Worm (Caenorhabditis elegans) whole organism, young adult: ENCODE measurements around the gene cex-2.
A peak's percentile ranks its signal among the peaks of the same experiment; 100 is the strongest.

Source experiments
- C17E4.6 ChIP-seq: fragments of 200-800 bp; sonication (Bioruptor generic); IDR thresholded peaks from 2 replicates; pipeline ENCODE4 v1.3.6; 2022; ENCODE audit warnings: missing genetic modification reagents, missing genetic modification characterization, missing compliant biosample characterization
- F22D6.2 ChIP-seq: sonication (generic microtip); optimal IDR thresholded peaks from 2 replicates; lab custom pipeline; 2016; ENCODE audit warnings: mild to moderate bottlenecking, missing genetic modification characterization, missing compliant biosample characterization
- F39B2.1 ChIP-seq: fragments of 200-800 bp; sonication (Bioruptor generic); IDR thresholded peaks from 2 replicates; pipeline ENCODE4 v1.3.6; 2022; ENCODE audit warnings: missing genetic modification reagents, missing genetic modification characterization, missing compliant biosample characterization
- F52B5.7 ChIP-seq: sonication (generic microtip); optimal IDR thresholded peaks from 2 replicates; lab custom pipeline; 2016; ENCODE audit warnings: mild to moderate bottlenecking, missing genetic modification characterization, missing compliant biosample characterization
- F57C9.4 ChIP-seq: sonication (generic microtip); optimal IDR thresholded peaks from 2 replicates; lab custom pipeline; 2017; ENCODE audit warnings: mild to moderate bottlenecking, missing genetic modification characterization, missing compliant biosample characterization
- Y53G8AR.9 ChIP-seq: fragments of 200-800 bp; sonication (Bioruptor generic); conservative IDR thresholded peaks from 2 replicates; pipeline ENCODE4 v1.3.6; 2022; ENCODE audit warnings: missing genetic modification reagents, missing genetic modification characterization, missing compliant biosample characterization
- Y56A3A.18 ChIP-seq: fragments of 200-800 bp; sonication (Bioruptor generic); IDR thresholded peaks from 2 replicates; pipeline ENCODE4 v1.3.6; 2022; ENCODE audit warnings: missing genetic modification reagents, missing genetic modification characterization, missing compliant biosample characterization
- attf-5 ChIP-seq: fragments of 200-800 bp; sonication (Bioruptor generic); optimal IDR thresholded peaks from 2 replicates; lab custom pipeline; 2018; ENCODE audit warnings: mild to moderate bottlenecking, missing genetic modification characterization, missing compliant biosample characterization
- bed-1 ChIP-seq: fragments of 200-800 bp; sonication (Bioruptor generic); IDR thresholded peaks from 2 replicates; pipeline ENCODE4 v1.3.6; 2022; ENCODE audit warnings: missing genetic modification reagents, missing genetic modification characterization, missing compliant biosample characterization
- ceh-40 ChIP-seq: fragments of 200-800 bp; sonication (Bioruptor generic); IDR thresholded peaks from 2 replicates; pipeline ENCODE4 v1.3.6; 2022; ENCODE audit warnings: missing genetic modification characterization, missing compliant biosample characterization
- ceh-91 ChIP-seq: fragments of 200-800 bp; sonication (Bioruptor generic); IDR thresholded peaks from 2 replicates; pipeline ENCODE4 v1.3.6; 2022; ENCODE audit warnings: missing genetic modification reagents, missing genetic modification characterization, missing compliant biosample characterization
- hmg-1.2 ChIP-seq: fragments of 200-800 bp; sonication (Bioruptor generic); IDR thresholded peaks from 2 replicates; pipeline ENCODE4 v1.3.6; 2022; ENCODE audit warnings: missing genetic modification reagents, missing genetic modification characterization, missing compliant biosample characterization
- hmg-20 ChIP-seq: fragments of 200-800 bp; sonication (Bioruptor generic); IDR thresholded peaks from 2 replicates; pipeline ENCODE4 v1.3.6; 2022; ENCODE audit warnings: missing genetic modification reagents, missing genetic modification characterization, missing compliant biosample characterization
- hsf-1 ChIP-seq: fragments of 200-800 bp; sonication (Bioruptor generic); IDR thresholded peaks from 2 replicates; pipeline ENCODE4 v1.3.6; 2022; ENCODE audit warnings: missing genetic modification reagents, missing genetic modification characterization, missing compliant biosample characterization
- let-607 ChIP-seq, 2 experiments: fragments of 200-800 bp in 1 of 2; sonication (Bioruptor generic) in 1 of 2; sonication (generic microtip) in 1 of 2; optimal IDR thresholded peaks; 2 replicates each; lab custom pipeline; 2016 to 2018; ENCODE audit warnings: mild to moderate bottlenecking in 2 of 2, missing compliant biosample characterization in 2 of 2, missing genetic modification characterization in 2 of 2, moderate library complexity in 2 of 2, missing genotype in 1 of 2
- lin-35 ChIP-seq, 3 experiments: fragments of 150-350 bp in 2 of 3; sonication (generic microtip) in 1 of 3; optimal IDR thresholded peaks; 2 replicates each; lab custom pipeline; 2014 to 2018; ENCODE audit warnings: missing biosample characterization in 3 of 3, missing genetic modification characterization in 3 of 3, missing genetic modification reagents in 3 of 3
- madf-3 ChIP-seq: fragments of 200-800 bp; sonication (Bioruptor generic); IDR thresholded peaks from 2 replicates; pipeline ENCODE4 v1.3.6; 2022; ENCODE audit warnings: missing genetic modification reagents, missing genetic modification characterization, missing compliant biosample characterization
- madf-8 ChIP-seq: fragments of 200-800 bp; sonication (Bioruptor generic); conservative IDR thresholded peaks from 2 replicates; pipeline ENCODE4 v1.3.6; 2022; ENCODE audit warnings: missing genetic modification reagents, missing genetic modification characterization, missing compliant biosample characterization
- nfya-2 ChIP-seq: fragments of 200-800 bp; sonication (Bioruptor generic); IDR thresholded peaks from 2 replicates; pipeline ENCODE4 v1.3.6; 2022; ENCODE audit warnings: missing genetic modification reagents, missing genetic modification characterization, missing compliant biosample characterization
- nhr-120 ChIP-seq: fragments of 200-800 bp; sonication (Bioruptor generic); IDR thresholded peaks from 2 replicates; pipeline ENCODE4 v1.3.6; 2022; ENCODE audit warnings: missing genetic modification characterization, missing compliant biosample characterization
- nhr-80 ChIP-seq: sonication (generic microtip); optimal IDR thresholded peaks from 2 replicates; lab custom pipeline; 2016; ENCODE audit warnings: missing genetic modification characterization, missing compliant biosample characterization
- pha-4 ChIP-seq: fragments of 150-350 bp; sonication (generic microtip); optimal IDR thresholded peaks from 2 replicates; lab custom pipeline; 2014; ENCODE audit warnings: missing biosample characterization, missing genetic modification reagents, missing genetic modification characterization
- rcor-1 ChIP-seq: fragments of 200-800 bp; sonication (Bioruptor generic); IDR thresholded peaks from 2 replicates; pipeline ENCODE4 v1.3.6; 2022; ENCODE audit warnings: missing genetic modification reagents, missing genetic modification characterization, missing compliant biosample characterization
- sdz-38 ChIP-seq: sonication (generic microtip); optimal IDR thresholded peaks from 2 replicates; lab custom pipeline; 2016; ENCODE audit warnings: missing genotype, missing genetic modification characterization, missing compliant biosample characterization
- snpc-1.3 ChIP-seq: sonication (generic microtip); optimal IDR thresholded peaks from 2 replicates; lab custom pipeline; 2017; ENCODE audit warnings: missing genetic modification characterization, mild to moderate bottlenecking, missing compliant biosample characterization, antibody characterized with exemption, moderate library complexity, missing genotype, missing genetic modification reagents; ENCODE audit not compliant: insufficient read depth
- snpc-3.4 ChIP-seq: sonication (generic microtip); optimal IDR thresholded peaks from 2 replicates; lab custom pipeline; 2017; ENCODE audit warnings: missing genetic modification characterization, mild to moderate bottlenecking, missing compliant biosample characterization, antibody characterized with exemption, moderate library complexity, missing genotype, missing genetic modification reagents
- snpc-4 ChIP-seq, 5 experiments: fragments of 150-350 bp in 1 of 5; sonication (generic microtip) in 4 of 5; optimal IDR thresholded peaks; 2 replicates each; lab custom pipeline; 2014 to 2018; ENCODE audit warnings: missing genetic modification characterization in 5 of 5, missing biosample characterization in 3 of 5, antibody characterized with exemption in 2 of 5, mild to moderate bottlenecking in 2 of 5, missing compliant biosample characterization in 2 of 5, missing genotype in 2 of 5, moderate library complexity in 2 of 5, missing genetic modification reagents in 1 of 5
- sptf-2 ChIP-seq: fragments of 200-800 bp; sonication (Bioruptor generic); optimal IDR thresholded peaks from 2 replicates; lab custom pipeline; 2018; ENCODE audit warnings: mild to moderate bottlenecking, missing genetic modification characterization, missing compliant biosample characterization
- tbp1 ChIP-seq: fragments of 200-800 bp; sonication (Bioruptor generic); optimal IDR thresholded peaks from 2 replicates; lab custom pipeline; 2018; ENCODE audit warnings: mild to moderate bottlenecking, missing genetic modification characterization, missing compliant biosample characterization
- xnd-1 ChIP-seq: sonication (generic microtip); optimal IDR thresholded peaks from 2 replicates; lab custom pipeline; 2016; ENCODE audit warnings: missing genotype, missing genetic modification reagents, missing genetic modification characterization, missing compliant biosample characterization
- ztf-18 ChIP-seq: sonication (generic microtip); optimal IDR thresholded peaks from 2 replicates; lab custom pipeline; 2016; ENCODE audit warnings: missing genotype, mild to moderate bottlenecking, missing genetic modification characterization, missing compliant biosample characterization
- ztf-6 ChIP-seq: fragments of 200-800 bp; sonication (Bioruptor generic); IDR thresholded peaks from 2 replicates; pipeline ENCODE4 v1.3.6; 2022; ENCODE audit warnings: missing genetic modification reagents, missing genetic modification characterization, missing compliant biosample characterization

Gene cex-2

ce11 chrII:7801899-7802298 is 33.3 kb downstream of the cex-2 start:
- TF ChIP-seq pha-4 (tag; lab: Kevin White, UChicago), result no peak
- TF ChIP-seq ztf-18, result no peak
- no peak for TF ChIP-seq F22D6.2
- no peak for TF ChIP-seq sdz-38
- no peak for TF ChIP-seq madf-8 (GFP tag; lab: Robert Waterston, UW)
- TF ChIP-seq madf-3 (GFP tag; lab: Robert Waterston, UW), result no peak
- no peak for TF ChIP-seq nfya-2 (GFP tag; lab: Robert Waterston, UW)
- no peak for TF ChIP-seq F52B5.7 (tag; lab: Kevin White, UChicago)
- TF ChIP-seq bed-1 (GFP tag; lab: Robert Waterston, UW), result no peak
- TF ChIP-seq, all 124 proteins: peak for 0

DNA sequence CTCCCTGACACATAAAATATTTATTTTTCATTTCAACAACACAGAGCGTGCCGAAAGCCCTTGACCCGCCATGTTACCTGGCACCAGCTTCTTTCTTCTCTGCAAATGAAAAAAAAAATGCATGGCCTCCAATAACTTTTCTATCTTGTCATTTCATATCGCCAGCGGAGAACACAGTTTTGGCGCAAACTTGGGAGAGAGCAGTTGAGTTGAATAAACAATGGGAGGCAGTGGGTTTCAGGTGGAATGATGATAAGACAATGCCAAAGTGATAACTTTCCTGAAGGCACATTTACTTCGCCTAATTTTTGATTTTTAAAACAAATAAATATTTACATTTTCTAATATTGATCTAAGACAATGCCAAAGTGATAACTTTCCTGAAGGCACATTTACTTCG is 34.0 kb downstream of the cex-2 start:
- peak; percentile 57 for TF ChIP-seq nhr-80 (tag; lab: Kevin White, UChicago)
- TF ChIP-seq bed-1 (GFP tag; lab: Robert Waterston, UW), result no peak
- no peak for TF ChIP-seq let-607 (tag; optimal IDR thresholded peaks at IDR 0.05; lab: Kevin White, UChicago)
- TF ChIP-seq snpc-3.4 (tag; lab: Kevin White, UChicago), result no peak
- TF ChIP-seq, all 124 proteins: peak for 1

ce11 chrII:7795299-7795698 is 39.9 kb downstream of the cex-2 start:
- TF ChIP-seq F39B2.1 (GFP tag; lab: Robert Waterston, UW), result no peak
- TF ChIP-seq nhr-120 (GFP tag; lab: Robert Waterston, UW), result no peak
- TF ChIP-seq ztf-6 (GFP tag; lab: Robert Waterston, UW), result no peak
- TF ChIP-seq ztf-18, result no peak
- TF ChIP-seq C17E4.6 (GFP tag; lab: Robert Waterston, UW), result no peak
- no peak for TF ChIP-seq ceh-40 (GFP tag; lab: Robert Waterston, UW)

- no peak for TF ChIP-seq snpc-4 (GFP tag; optimal IDR thresholded peaks at IDR 0.05; lab: Kevin White, UChicago)
- TF ChIP-seq snpc-4 (tag; optimal IDR thresholded peaks at IDR 0.05; lab: Kevin White, UChicago), result no peak
- TF ChIP-seq tbp1 (GFP tag; lab: Kevin White, UChicago), result no peak
- TF ChIP-seq F57C9.4 (tag; lab: Kevin White, UChicago), result no peak
- TF ChIP-seq attf-5 (GFP tag; lab: Kevin White, UChicago), result no peak
- TF ChIP-seq lin-35 (GFP tag; optimal IDR thresholded peaks at IDR 0.05; lab: Kevin White, UChicago), result no peak
- no peak for TF ChIP-seq sptf-2 (GFP tag; lab: Kevin White, UChicago)
- no peak for TF ChIP-seq Y53G8AR.9 (GFP tag; lab: Robert Waterston, UW)
- TF ChIP-seq hmg-20 (GFP tag; lab: Robert Waterston, UW), result no peak
- no peak for TF ChIP-seq hmg-1.2 (GFP tag; lab: Robert Waterston, UW)
- TF ChIP-seq ceh-91 (GFP tag; lab: Robert Waterston, UW), result no peak
- TF ChIP-seq xnd-1 (tag; lab: Kevin White, UChicago), result no peak
- TF ChIP-seq hsf-1 (GFP tag; lab: Robert Waterston, UW), result no peak
- TF ChIP-seq snpc-1.3 (tag; lab: Kevin White, UChicago), result no peak
- no peak for TF ChIP-seq Y56A3A.18 (GFP tag; lab: Robert Waterston, UW)
- no peak for TF ChIP-seq rcor-1 (GFP tag; lab: Robert Waterston, UW)
- no peak for TF ChIP-seq snpc-3.4 (tag; lab: Kevin White, UChicago)
Measured at ce11 chrII:7794222-7794621, 41.0 kb downstream of the cex-2 start, which contains the start of gene glr-4. glr-4 (minus strand) TSS chrII:7794322.
